Fruit fly (Drosophila melanogaster): ENCODE results near the gene Uros1.
A peak's percentile ranks its signal among the peaks of the same experiment; 100 is the strongest.

Uros1 gene

dm6 chrX:8891565-8892276, 8.3 kb downstream of the Uros1 start (continued):
- TF ChIP-seq Hr78 (GFP tag; optimal IDR thresholded peaks at IDR 0.05) = peak in 1 of 2 experiments; percentile 22
- peak; percentile 49 for TF ChIP-seq CG8290 (GFP tag; optimal IDR thresholded peaks at IDR 0.05)
- TF ChIP-seq CG8290 (tag; optimal IDR thresholded peaks at IDR 0.05) = peak; percentile 12 to 60
- peak; percentile 73 for TF ChIP-seq CG8924 (tag; optimal IDR thresholded peaks at IDR 0.05)
- TF ChIP-seq kni (GFP tag; optimal IDR thresholded peaks at IDR 0.05) = peak; percentile 39
- TF ChIP-seq gfzf (GFP tag; optimal IDR thresholded peaks at IDR 0.05) = no peak
- TF ChIP-seq usp (GFP tag; optimal IDR thresholded peaks at IDR 0.05) = no peak
- no peak for TF ChIP-seq lov (optimal IDR thresholded peaks at IDR 0.05)
- no peak for TF ChIP-seq lov (GFP tag; IDR thresholded peaks at IDR 0.05)
- peak; percentile 52 for TF ChIP-seq Chrac-16 (GFP tag; optimal IDR thresholded peaks at IDR 0.05)
- TF ChIP-seq slbo (GFP tag; IDR thresholded peaks at IDR 0.05) = peak; percentile 77
- peak; percentile 64 for TF ChIP-seq CG17829 (tag; optimal IDR thresholded peaks at IDR 0.05)
- peak; percentile 56; the same call in 1 of the 2 replicates for TF ChIP-seq Ada2b (GFP tag; IDR thresholded peaks at IDR 0.05)
- no peak for TF ChIP-seq exex (tag; optimal IDR thresholded peaks at IDR 0.05)
- TF ChIP-seq CG13424 (tag; optimal IDR thresholded peaks at IDR 0.05) = peak; percentile 67
- peak; percentile 11 for TF ChIP-seq trh (GFP tag; optimal IDR thresholded peaks at IDR 0.05)
- peak; percentile 55 for TF ChIP-seq bab2 (GFP tag; optimal IDR thresholded peaks at IDR 0.05)
- peak; percentile 72 for TF ChIP-seq Sox100B (GFP tag; optimal IDR thresholded peaks at IDR 0.05)
- peak; percentile 6 for TF ChIP-seq CG31388 (GFP tag; optimal IDR thresholded peaks at IDR 0.05)
- TF ChIP-seq CG5953 (GFP tag; IDR thresholded peaks at IDR 0.05) = peak; percentile 58
- TF ChIP-seq CG15011 (GFP tag; optimal IDR thresholded peaks at IDR 0.05) = peak; percentile 22
- TF ChIP-seq bbx (GFP tag; IDR thresholded peaks at IDR 0.05; ENCODE audit: partially characterized antibody) = no peak
- TF ChIP-seq Doc3 (GFP tag; IDR thresholded peaks at IDR 0.05; ENCODE audit: partially characterized antibody) = no peak
- TF ChIP-seq nom (GFP tag; optimal IDR thresholded peaks at IDR 0.05) = peak; percentile 66
- peak; percentile 43 for TF ChIP-seq CG11247 (GFP tag; IDR thresholded peaks at IDR 0.05)
- 0 out of 3 replicates have a peak, but pooled peaks have one; percentile 41 for TF ChIP-seq CG6791 (GFP tag; IDR thresholded peaks at IDR 0.05; ENCODE audit: partially characterized antibody)
- TF ChIP-seq crp (GFP tag; optimal IDR thresholded peaks at IDR 0.05) = peak in 1 of 2 experiments; percentile 18
- TF ChIP-seq CG17359 (tag; optimal IDR thresholded peaks at IDR 0.05) = peak; percentile 81
- no peak for TF ChIP-seq Lim3 (GFP tag; IDR thresholded peaks at IDR 0.05)
- peak; percentile 40 for TF ChIP-seq nerfin-1 (tag; optimal IDR thresholded peaks at IDR 0.05)
- TF ChIP-seq NFAT (GFP tag; IDR thresholded peaks at IDR 0.05) = peak; percentile 10; the same call in 1 of the 2 replicates
- TF ChIP-seq CG14014 (GFP tag; IDR thresholded peaks at IDR 0.05) = peak; percentile 71
- no peak for TF ChIP-seq pan (optimal IDR thresholded peaks at IDR 0.05)
- TF ChIP-seq pan (GFP tag; optimal IDR thresholded peaks at IDR 0.05 in 1 of 2, IDR thresholded peaks at IDR 0.05 in 1 of 2) = peak in 1 of 2 experiments; percentile 71
- no peak for TF ChIP-seq ash1 (GFP tag; optimal IDR thresholded peaks at IDR 0.05)
- 0 out of 3 replicates have a peak, but pooled peaks have one; percentile 36 for TF ChIP-seq z (GFP tag; IDR thresholded peaks at IDR 0.05)
- TF ChIP-seq CG15601 (tag; optimal IDR thresholded peaks at IDR 0.05) = peak; percentile 47
- peak; percentile 62 for TF ChIP-seq Blimp-1 (GFP tag; optimal IDR thresholded peaks at IDR 0.05)
- peak; percentile 95 for TF ChIP-seq Adf1 (GFP tag; IDR thresholded peaks at IDR 0.05)
- TF ChIP-seq D19B (GFP tag; optimal IDR thresholded peaks at IDR 0.05) = peak; percentile 97
- TF ChIP-seq Dbx (GFP tag; IDR thresholded peaks at IDR 0.05) = no peak
- no peak for TF ChIP-seq Dref (GFP tag; IDR thresholded peaks at IDR 0.05)
- peak; percentile 38 for TF ChIP-seq CG1602 (GFP tag; optimal IDR thresholded peaks at IDR 0.05)
- TF ChIP-seq CG9727 (GFP tag; optimal IDR thresholded peaks at IDR 0.05) = peak; percentile 65
- no peak; the same call in 1 of the 2 replicates for TF ChIP-seq CG32767 (GFP tag; IDR thresholded peaks at IDR 0.05)
- peak; percentile 98 for TF ChIP-seq CG4360 (GFP tag; IDR thresholded peaks at IDR 0.05)
- TF ChIP-seq CG17186 (GFP tag; optimal IDR thresholded peaks at IDR 0.05) = peak; percentile 8
- no peak for TF ChIP-seq Elba2 (GFP tag; optimal IDR thresholded peaks at IDR 0.05)
- no peak for TF ChIP-seq repo (GFP tag; optimal IDR thresholded peaks at IDR 0.05)
- no peak for TF ChIP-seq ro (GFP tag; IDR thresholded peaks at IDR 0.05)

Measured in whole organism, embryonic.